Fruit fly (Drosophila melanogaster): ENCODE measurements around the gene CG14073.
A peak's percentile ranks its signal among the peaks of the same experiment; 100 is the strongest.

The CG14073 gene

dm6 chr3L:18809067-18809466 is 11.4 kb downstream of the CG14073 start:
- peak in 1 of 2 experiments; percentile 56 for TF ChIP-seq Dfd (GFP tag; optimal IDR thresholded peaks at IDR 0.05)
- TF ChIP-seq CHES-1-like (GFP tag; optimal IDR thresholded peaks at IDR 0.05), result no peak

- TF ChIP-seq slbo (GFP tag; IDR thresholded peaks at IDR 0.05) (no peak; the same call in 1 of the 2 replicates), CG17385 (GFP tag; optimal IDR thresholded peaks at IDR 0.05) (peak; percentile 92), sqz (GFP tag; optimal IDR thresholded peaks at IDR 0.05) (peak; percentile 36), CG15269 (tag; optimal IDR thresholded peaks at IDR 0.05) (no peak), eve (GFP tag; optimal IDR thresholded peaks at IDR 0.05) (no peak), CG12769 (tag; optimal IDR thresholded peaks at IDR 0.05) (peak; percentile 100), Optix (GFP tag; IDR thresholded peaks at IDR 0.05) (0 out of 3 replicates have a peak, but pooled peaks have one; percentile 32), Chrac-16 (GFP tag; optimal IDR thresholded peaks at IDR 0.05) (peak; percentile 2), Med (GFP tag) (peak; percentile 69), hb (GFP tag; IDR thresholded peaks at IDR 0.05; ENCODE audit: partially characterized antibody) (peak; percentile 54; the same call in 1 of the 3 replicates), CG30403 (GFP tag; optimal IDR thresholded peaks at IDR 0.05) (peak; percentile 3), CG1529 (GFP tag; optimal IDR thresholded peaks at IDR 0.05) (no peak), seq (GFP tag; IDR thresholded peaks at IDR 0.05) (no peak), ash1 (GFP tag; optimal IDR thresholded peaks at IDR 0.05) (peak; percentile 19), ato (GFP tag; IDR thresholded peaks at IDR 0.05; ENCODE audit: partially characterized antibody) (peak; percentile 80), nom (GFP tag; optimal IDR thresholded peaks at IDR 0.05) (no peak), Hmx (GFP tag; optimal IDR thresholded peaks at IDR 0.05) (no peak), Taf1 (GFP tag; IDR thresholded peaks at IDR 0.05) (no peak), trem (tag; optimal IDR thresholded peaks at IDR 0.05) (peak; percentile 38), CG7987 (GFP tag; optimal IDR thresholded peaks at IDR 0.05) (peak; percentile 59), Doc3 (GFP tag; IDR thresholded peaks at IDR 0.05; ENCODE audit: partially characterized antibody) (peak; percentile 47), E2f1 (GFP tag; IDR thresholded peaks at IDR 0.05) (peak; percentile 14; the same call in 1 of the 2 replicates), ftz-f1 (GFP tag; optimal IDR thresholded peaks at IDR 0.05) (peak; percentile 100), jing (GFP tag; optimal IDR thresholded peaks at IDR 0.05) (no peak), CG11504 (tag; optimal IDR thresholded peaks at IDR 0.05) (no peak), CG2129 (GFP tag; IDR thresholded peaks at IDR 0.05; ENCODE audit: partially characterized antibody) (peak; percentile 39; the same call in 1 of the 2 replicates), sens (GFP tag) (no peak), bigmax (GFP tag; optimal IDR thresholded peaks at IDR 0.05) (no peak), mam (GFP tag; optimal IDR thresholded peaks at IDR 0.05) (no peak), CG18476 (GFP tag; optimal IDR thresholded peaks at IDR 0.05) (no peak), MBD-R2 (GFP tag; IDR thresholded peaks at IDR 0.05) (0 out of 2 replicates have a peak, but pooled peaks have one; percentile 16), gt (GFP tag; IDR thresholded peaks at IDR 0.05) (no peak), salm (tag; optimal IDR thresholded peaks at IDR 0.05) (peak; percentile 25), lmd (GFP tag; IDR thresholded peaks at IDR 0.05) (no peak), Myb (GFP tag; optimal IDR thresholded peaks at IDR 0.05) (peak; percentile 56), CG17829 (tag; optimal IDR thresholded peaks at IDR 0.05) (peak; percentile 47), NC2β (GFP tag; optimal IDR thresholded peaks at IDR 0.05) (no peak), dysf (GFP tag; IDR thresholded peaks at IDR 0.05) (no peak), CG34376 (GFP tag; optimal IDR thresholded peaks at IDR 0.05) (peak; percentile 90), HHEX (GFP tag; optimal IDR thresholded peaks at IDR 0.05) (peak; percentile 9), CG11093 (GFP tag; IDR thresholded peaks at IDR 0.05) (no peak), dmrt99B (tag; optimal IDR thresholded peaks at IDR 0.05) (no peak), BEAF-32 (GFP tag; optimal IDR thresholded peaks at IDR 0.05) (peak; percentile 92), pan (optimal IDR thresholded peaks at IDR 0.05) (no peak), pan (GFP tag; optimal IDR thresholded peaks at IDR 0.05 in 1 of 2, IDR thresholded peaks at IDR 0.05 in 1 of 2) (peak in 1 of 2 experiments; percentile 51), gsb (GFP tag; IDR thresholded peaks at IDR 0.05) (no peak), ewg (GFP tag; optimal IDR thresholded peaks at IDR 0.05) (peak; percentile 92)
Measured at dm6 chr3L:18801194-18801695, 19.2 kb downstream of the CG14073 start, which contains the start of gene ftz-f1. Gene ftz-f1 (minus strand): TSS chr3L:18801309.

All from whole organism, embryonic.